Fruit fly (Drosophila melanogaster): ENCODE measurements around the gene CG14073.

The CG14073 gene

DNA sequence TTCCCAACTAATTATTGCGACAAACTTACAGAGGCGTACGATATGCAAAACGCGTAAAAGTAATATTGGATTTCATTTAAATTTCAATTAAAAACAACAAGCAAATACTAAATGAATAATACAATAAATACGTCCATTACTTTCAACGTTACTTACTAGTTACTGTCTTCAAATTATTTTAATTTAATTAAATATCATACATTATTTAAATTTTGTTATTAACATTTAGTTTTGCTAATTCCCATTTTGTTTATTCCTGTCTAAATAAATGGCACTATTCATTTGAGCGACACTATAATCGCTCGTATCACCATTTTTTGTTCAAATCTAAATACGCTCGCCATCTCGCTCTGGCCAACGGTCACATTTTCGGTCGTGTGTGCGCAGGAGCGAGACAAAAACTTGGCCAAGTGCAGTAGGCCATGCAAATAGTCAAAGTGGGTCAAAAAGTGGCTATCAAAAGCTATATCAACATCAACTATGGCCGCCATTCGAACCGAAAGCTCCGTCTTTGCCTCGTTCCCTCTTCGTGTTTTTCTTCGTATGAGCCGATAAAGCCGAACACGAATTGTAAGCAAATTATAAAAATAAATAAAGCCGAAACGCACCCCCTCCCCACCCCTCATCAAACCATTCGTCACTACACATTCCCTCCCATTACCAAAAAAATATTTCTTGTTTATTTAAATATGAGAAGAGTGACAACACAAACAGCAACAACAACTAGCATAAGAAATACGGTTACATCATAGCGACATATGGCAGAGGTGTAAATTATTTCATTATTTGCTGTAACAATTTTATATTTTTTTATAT, 31.1 kb downstream of the CG14073 start (continued):
- TF ChIP-seq Blimp-1 (GFP tag; optimal IDR thresholded peaks at IDR 0.05), result peak; percentile 64
- peak; percentile 20 for TF ChIP-seq Fer2 (tag; optimal IDR thresholded peaks at IDR 0.05)
- TF ChIP-seq her (GFP tag; optimal IDR thresholded peaks at IDR 0.05), result peak; percentile 22
- no peak for TF ChIP-seq fd102C (GFP tag; optimal IDR thresholded peaks at IDR 0.05)
- TF ChIP-seq dmrt99B (tag; optimal IDR thresholded peaks at IDR 0.05), result peak; percentile 51
- peak in 1 of 2 experiments; percentile 62 for TF ChIP-seq Eip74EF (GFP tag; optimal IDR thresholded peaks at IDR 0.05)
- peak; percentile 7 for TF ChIP-seq gsb-n (tag; optimal IDR thresholded peaks at IDR 0.05)
- TF ChIP-seq CG17802 (tag; optimal IDR thresholded peaks at IDR 0.05), result no peak
- TF ChIP-seq ERR (GFP tag; optimal IDR thresholded peaks at IDR 0.05), result no peak
- no peak for TF ChIP-seq CG10654 (GFP tag; optimal IDR thresholded peaks at IDR 0.05)
- peak; percentile 53 for TF ChIP-seq salm (tag; optimal IDR thresholded peaks at IDR 0.05)
- TF ChIP-seq CG11696 (GFP tag; IDR thresholded peaks at IDR 0.05), result peak; percentile 83
- TF ChIP-seq fd3F (GFP tag; optimal IDR thresholded peaks at IDR 0.05), result peak; percentile 27
- TF ChIP-seq HmgD (GFP tag; optimal IDR thresholded peaks at IDR 0.05), result no peak
- TF ChIP-seq CG15479 (GFP tag; optimal IDR thresholded peaks at IDR 0.05), result no peak
- TF ChIP-seq CG2120 (GFP tag; optimal IDR thresholded peaks at IDR 0.05), result peak; percentile 51
- TF ChIP-seq tin (GFP tag; optimal IDR thresholded peaks at IDR 0.05), result no peak
- TF ChIP-seq HHEX (GFP tag; optimal IDR thresholded peaks at IDR 0.05), result peak; percentile 69
- TF ChIP-seq eve (GFP tag; optimal IDR thresholded peaks at IDR 0.05), result peak in 1 of 2 experiments; percentile 84
- TF ChIP-seq fu2 (GFP tag; optimal IDR thresholded peaks at IDR 0.05), result no peak
- no peak for TF ChIP-seq Kr (GFP tag; optimal IDR thresholded peaks at IDR 0.05)
- TF ChIP-seq en (GFP tag; optimal IDR thresholded peaks at IDR 0.05), result no peak
- TF ChIP-seq Jarid2 (GFP tag; optimal IDR thresholded peaks at IDR 0.05), result peak; percentile 40
- no peak for TF ChIP-seq Lhr (GFP tag; optimal IDR thresholded peaks at IDR 0.05)
- TF ChIP-seq fd64A (GFP tag; optimal IDR thresholded peaks at IDR 0.05), result peak; percentile 74
- TF ChIP-seq Sox102F (GFP tag; optimal IDR thresholded peaks at IDR 0.05), result peak; percentile 30
- no peak for TF ChIP-seq CG3065 (GFP tag; optimal IDR thresholded peaks at IDR 0.05)
- TF ChIP-seq zfh2 (GFP tag; optimal IDR thresholded peaks at IDR 0.05), result peak; percentile 10
- TF ChIP-seq CG18764 (GFP tag; optimal IDR thresholded peaks at IDR 0.05), result no peak
- TF ChIP-seq ftz-f1 (GFP tag; optimal IDR thresholded peaks at IDR 0.05), result peak; percentile 99
- no peak for TF ChIP-seq Scr (GFP tag; IDR thresholded peaks at IDR 0.05; ENCODE audit: partially characterized antibody)
- no peak for TF ChIP-seq Stat92E (GFP tag; optimal IDR thresholded peaks at IDR 0.05)
- peak; percentile 73 for TF ChIP-seq Hmr (GFP tag; optimal IDR thresholded peaks at IDR 0.05)
- no peak for TF ChIP-seq CG17186 (GFP tag; optimal IDR thresholded peaks at IDR 0.05)
- TF ChIP-seq crol (GFP tag; IDR thresholded peaks at IDR 0.05), result peak; percentile 92
- TF ChIP-seq CG14441 (GFP tag; IDR thresholded peaks at IDR 0.05), result peak; percentile 51; the same call in 1 of the 2 replicates
- no peak for TF ChIP-seq trem (tag; optimal IDR thresholded peaks at IDR 0.05)
- TF ChIP-seq vvl (GFP tag; IDR thresholded peaks at IDR 0.05), result peak; percentile 80
- no peak for TF ChIP-seq lola (GFP tag; optimal IDR thresholded peaks at IDR 0.05)
- peak; percentile 31 for TF ChIP-seq CG2116 (GFP tag; optimal IDR thresholded peaks at IDR 0.05)
- TF ChIP-seq CG12219 (GFP tag; optimal IDR thresholded peaks at IDR 0.05), result peak; percentile 31
- TF ChIP-seq ken (GFP tag; IDR thresholded peaks at IDR 0.05), result 0 out of 3 replicates have a peak, but pooled peaks have one; percentile 24
- no peak for TF ChIP-seq CG2129 (GFP tag; IDR thresholded peaks at IDR 0.05; ENCODE audit: partially characterized antibody)
- no peak for TF ChIP-seq CG34224 (GFP tag; IDR thresholded peaks at IDR 0.05; ENCODE audit: partially characterized antibody)
- no peak for TF ChIP-seq HLHmδ (GFP tag; optimal IDR thresholded peaks at IDR 0.05)
- TF ChIP-seq jigr1 (GFP tag; IDR thresholded peaks at IDR 0.05), result no peak
- peak; percentile 51 for TF ChIP-seq CG11504 (tag; optimal IDR thresholded peaks at IDR 0.05)

Measured in whole organism, embryonic.